Worm (Caenorhabditis elegans): Measurements from ENCODE around the gene spp-10.

The spp-10 gene

DNA sequence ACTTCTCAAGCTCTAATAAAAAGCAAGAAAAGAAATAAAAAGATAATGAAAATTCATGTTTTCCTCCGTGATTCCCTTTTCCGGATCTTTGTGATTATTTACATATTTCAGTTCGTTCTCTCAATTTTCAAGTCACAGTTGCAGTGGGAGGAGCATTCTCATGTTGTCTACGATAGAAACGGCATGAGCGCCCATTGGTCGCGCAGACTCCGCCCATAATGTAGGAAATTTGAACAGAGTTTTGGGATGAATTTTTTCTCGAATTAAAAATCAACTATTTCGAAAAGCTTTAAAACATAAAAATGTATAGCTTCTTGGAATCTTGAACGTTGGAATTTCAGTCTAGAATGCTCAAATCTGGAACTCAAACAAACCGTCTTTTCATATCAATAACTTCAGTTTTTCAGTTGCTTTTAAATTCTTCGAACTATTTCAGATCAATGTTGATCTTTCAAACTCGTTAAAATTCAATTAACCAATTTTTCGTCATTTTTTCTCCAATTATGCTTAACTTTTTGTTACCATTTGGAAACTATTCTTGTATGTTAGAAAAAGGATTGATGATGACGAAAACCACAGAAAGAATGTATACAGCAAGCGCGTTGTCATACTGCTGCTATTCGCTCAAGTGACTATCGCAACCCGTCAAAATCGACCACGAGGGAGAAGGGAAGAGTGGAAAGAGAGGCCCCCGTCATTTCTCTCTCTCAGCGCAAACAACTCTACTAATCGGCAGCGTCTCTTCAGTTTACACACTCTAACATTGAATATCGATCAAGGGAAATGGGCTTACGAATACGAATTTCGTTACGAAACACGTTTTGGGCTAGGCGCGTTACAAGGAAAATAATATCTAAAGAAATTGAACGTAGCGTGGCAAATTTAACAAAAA, 45.2 kb upstream of the spp-10 start:
- TF ChIP-seq mdl-1 (tag; optimal IDR thresholded peaks at IDR 0.05) (peak; percentile 64), fkh-2 (tag; optimal IDR thresholded peaks at IDR 0.05) (peak; percentile 42), eor-1 (tag; optimal IDR thresholded peaks at IDR 0.05) (no peak), ztf-4 (tag; optimal IDR thresholded peaks at IDR 0.05) (peak; percentile 16), tbx-2 (tag; optimal IDR thresholded peaks at IDR 0.05) (peak; percentile 57), mml-1 (tag; optimal IDR thresholded peaks at IDR 0.05) (no peak), fos-1 (tag; optimal IDR thresholded peaks at IDR 0.05) (no peak), nhr-11 (tag; optimal IDR thresholded peaks at IDR 0.05) (no peak), ceh-16 (tag; optimal IDR thresholded peaks at IDR 0.05) (peak; percentile 21), unc-39 (tag; optimal IDR thresholded peaks at IDR 0.05) (no peak), ceh-28 (tag; optimal IDR thresholded peaks at IDR 0.05) (peak; percentile 81), pha-4 (tag; optimal IDR thresholded peaks at IDR 0.05) (peak; percentile 81), R02D3.7 (tag; optimal IDR thresholded peaks at IDR 0.05) (peak; percentile 67), lin-15B (tag; optimal IDR thresholded peaks at IDR 0.05) (peak; percentile 52), nhr-12 (tag; optimal IDR thresholded peaks at IDR 0.05) (no peak), ceh-9 (tag; optimal IDR thresholded peaks at IDR 0.05) (no peak), nhr-25 (tag; optimal IDR thresholded peaks at IDR 0.05) (peak; percentile 86), fkh-10 (GFP tag; optimal IDR thresholded peaks at IDR 0.05) (no peak), nhr-28 (tag; optimal IDR thresholded peaks at IDR 0.05) (no peak), elt-1 (tag; optimal IDR thresholded peaks at IDR 0.05) (no peak), zag-1 (tag; optimal IDR thresholded peaks at IDR 0.05) (no peak), ztf-11 (tag; optimal IDR thresholded peaks at IDR 0.05) (no peak), ZK546.5 (tag; optimal IDR thresholded peaks at IDR 0.05) (no peak), daf-12 (tag; optimal IDR thresholded peaks at IDR 0.05) (no peak), snpc-4 (tag; optimal IDR thresholded peaks at IDR 0.05) (peak; percentile 78), nhr-76 (tag; optimal IDR thresholded peaks at IDR 0.05) (no peak), unc-62 (GFP tag; optimal IDR thresholded peaks at IDR 0.05) (peak; percentile 72), nhr-237 (tag; optimal IDR thresholded peaks at IDR 0.05) (no peak), nhr-77 (tag; optimal IDR thresholded peaks at IDR 0.05) (no peak), elt-2 (tag; optimal IDR thresholded peaks at IDR 0.05) (peak; percentile 35), egl-27 (tag; optimal IDR thresholded peaks at IDR 0.05) (peak; percentile 21), nhr-23 (tag; optimal IDR thresholded peaks at IDR 0.05) (peak; percentile 78), skn-1 (tag; optimal IDR thresholded peaks at IDR 0.05) (peak; percentile 64), pqm-1 (tag; optimal IDR thresholded peaks at IDR 0.05) (no peak), egl-5 (tag; optimal IDR thresholded peaks at IDR 0.05) (no peak), nhr-43 (tag; optimal IDR thresholded peaks at IDR 0.05; ENCODE audit: poor library complexity, severe bottlenecking) (peak; percentile 79), elt-3 (tag; optimal IDR thresholded peaks at IDR 0.05) (peak in 1 of 3 experiments; percentile 10), lsy-12 (tag; optimal IDR thresholded peaks at IDR 0.05) (peak; percentile 58), nhr-67 (tag; optimal IDR thresholded peaks at IDR 0.05) (no peak), nfya-1 (tag; optimal IDR thresholded peaks at IDR 0.05; ENCODE audit: insufficient read depth) (peak; percentile 100), jun-1 (tag; optimal IDR thresholded peaks at IDR 0.05) (peak; percentile 52), sea-2 (GFP tag; optimal IDR thresholded peaks at IDR 0.05) (no peak), ceh-82 (tag; optimal IDR thresholded peaks at IDR 0.05) (peak; percentile 31), ama-1 (optimal IDR thresholded peaks at IDR 0.05) (peak; percentile 99), lin-39 (tag; optimal IDR thresholded peaks at IDR 0.05) (peak; percentile 78), aly-2 (tag; optimal IDR thresholded peaks at IDR 0.05) (peak; percentile 78), hmg-11 (tag; optimal IDR thresholded peaks at IDR 0.05) (no peak)
